Worm (Caenorhabditis elegans) whole organism, L4/young adult: Measurements from ENCODE around the gene B0361.4.

Source experiments
- W03F9.2 ChIP-seq: fragments of 150-350 bp; optimal IDR thresholded peaks from 2 replicates; lab custom pipeline; 2014; ENCODE audit warnings: missing biosample characterization, missing genetic modification characterization
- dao-5 ChIP-seq: sonication (generic microtip); optimal IDR thresholded peaks from 2 replicates; lab custom pipeline; 2016; ENCODE audit warnings: missing genotype, missing genetic modification characterization, moderate library complexity, missing compliant biosample characterization
- him-1 ChIP-seq: sonication (generic microtip); optimal IDR thresholded peaks from 2 replicates; lab custom pipeline; 2016; ENCODE audit warnings: missing genotype, missing genetic modification reagents, missing genetic modification characterization, missing compliant biosample characterization

B0361.4 gene

DNA sequence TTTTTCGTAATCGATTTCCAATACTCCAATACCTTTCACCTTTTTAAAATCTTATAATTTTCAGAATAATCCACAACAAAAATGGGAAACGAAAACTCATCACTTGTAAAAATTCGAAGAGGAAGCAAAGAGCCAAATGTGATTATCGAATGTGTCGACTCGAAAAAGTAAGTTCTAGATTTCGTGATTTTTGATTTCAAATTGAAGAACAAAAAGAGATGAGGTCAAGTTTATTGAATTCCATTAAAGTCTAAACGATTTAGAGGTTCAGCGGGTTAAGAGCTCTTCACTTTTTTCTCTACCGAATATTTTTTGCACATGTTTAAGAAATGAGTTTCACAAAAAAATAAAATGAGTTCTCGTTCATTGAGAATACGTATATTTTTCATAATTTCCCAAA, at the start of gene B0361.4:
Gene B0361.4 (plus strand): TSS at position 61 of the 400 bp plus-strand sequence.
- TF ChIP-seq dao-5 (tag; lab: Kevin White, UChicago) = no peak
- TF ChIP-seq W03F9.2 (tag; lab: Kevin White, UChicago) = no peak
- no peak for TF ChIP-seq him-1

DNA sequence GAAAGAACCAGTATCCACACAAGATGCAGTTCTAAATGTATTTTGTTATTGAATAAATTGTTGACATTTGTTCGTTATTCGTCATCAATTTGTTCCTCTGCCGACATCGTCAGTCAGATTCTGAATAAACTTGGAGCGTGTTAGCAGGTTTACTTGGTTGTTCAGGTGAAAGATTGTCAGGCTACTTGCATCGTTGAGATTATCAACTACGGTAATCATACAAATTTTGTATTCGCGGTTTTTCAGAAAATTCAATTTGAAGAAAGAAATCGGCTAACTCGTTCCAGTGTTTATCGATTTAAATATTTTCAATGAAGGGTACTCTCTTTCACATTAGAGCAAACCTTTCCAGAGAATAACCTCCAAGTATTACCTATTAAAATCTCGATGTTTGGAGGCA, 49.1 kb upstream of the B0361.4 start, which contains the start of gene R151.2:
Gene R151.2 (plus strand): TSS at position 247 of the 400 bp plus-strand sequence.
- TF ChIP-seq W03F9.2 (tag; lab: Kevin White, UChicago) (no peak), him-1 (no peak), dao-5 (tag; lab: Kevin White, UChicago) (no peak)

DNA sequence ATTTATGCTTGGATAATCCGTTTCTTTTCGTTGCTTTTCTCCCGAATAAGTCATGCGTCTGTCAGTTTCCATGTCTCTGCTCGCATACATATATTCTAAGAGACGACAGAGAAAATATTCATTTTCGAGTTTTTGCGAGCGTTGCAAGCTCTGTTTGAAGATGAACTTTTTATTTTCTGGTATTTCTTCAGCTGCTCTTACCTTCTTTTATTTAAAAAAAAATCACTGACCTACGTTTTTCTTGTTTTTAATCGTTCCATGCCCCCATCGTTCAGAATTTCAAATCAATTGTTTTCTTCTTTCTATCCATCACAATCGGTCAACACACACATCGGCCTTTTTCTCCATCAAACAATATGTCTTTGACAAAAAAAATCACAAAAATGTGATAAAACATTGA, 48.3 kb upstream of the B0361.4 start:
- no peak for TF ChIP-seq W03F9.2 (tag; lab: Kevin White, UChicago)
- no peak for TF ChIP-seq dao-5 (tag; lab: Kevin White, UChicago)
- no peak for TF ChIP-seq him-1

DNA sequence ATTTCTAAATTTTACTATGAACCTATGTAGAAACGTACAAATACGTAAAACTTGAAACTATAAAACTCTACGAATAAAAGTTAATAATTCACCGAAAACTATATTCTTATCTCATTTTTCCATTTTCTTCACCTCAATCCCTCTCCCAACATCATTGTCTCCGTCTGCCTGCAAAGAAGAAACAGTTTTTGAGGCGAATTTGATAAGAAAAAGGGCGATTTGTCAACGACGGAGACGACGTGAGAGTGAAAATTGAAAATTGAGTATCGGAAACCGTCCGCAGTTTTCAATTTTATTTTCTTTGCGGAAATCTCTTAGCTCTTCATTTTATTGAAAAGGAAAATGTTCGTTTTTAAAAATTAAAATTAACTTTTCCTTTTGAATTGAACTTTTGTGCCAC, 46.8 kb upstream of the B0361.4 start:
- TF ChIP-seq him-1 (no peak), dao-5 (tag; lab: Kevin White, UChicago) (no peak), W03F9.2 (tag; lab: Kevin White, UChicago) (no peak)

DNA sequence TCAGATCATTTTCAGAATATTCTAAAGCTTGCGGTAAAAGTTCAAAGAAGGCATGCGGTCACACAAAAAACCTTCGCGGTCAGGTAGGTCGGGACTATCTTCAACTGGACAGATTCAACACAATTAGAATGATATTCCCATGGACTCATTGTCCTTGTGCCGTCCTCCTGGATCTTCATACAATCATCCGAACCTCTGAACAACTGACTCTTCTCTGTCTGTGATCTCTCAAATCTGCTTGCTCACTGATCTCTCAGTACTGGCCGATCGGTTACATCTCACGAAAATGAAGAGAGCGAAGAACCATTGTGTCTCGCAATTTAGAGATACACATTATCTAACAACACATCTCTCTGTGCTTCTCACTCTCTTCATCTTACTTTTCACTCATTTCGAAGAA, 43.3 kb upstream of the B0361.4 start:
- TF ChIP-seq dao-5 (tag; lab: Kevin White, UChicago) (no peak), W03F9.2 (tag; lab: Kevin White, UChicago) (no peak), him-1 (no peak)

DNA sequence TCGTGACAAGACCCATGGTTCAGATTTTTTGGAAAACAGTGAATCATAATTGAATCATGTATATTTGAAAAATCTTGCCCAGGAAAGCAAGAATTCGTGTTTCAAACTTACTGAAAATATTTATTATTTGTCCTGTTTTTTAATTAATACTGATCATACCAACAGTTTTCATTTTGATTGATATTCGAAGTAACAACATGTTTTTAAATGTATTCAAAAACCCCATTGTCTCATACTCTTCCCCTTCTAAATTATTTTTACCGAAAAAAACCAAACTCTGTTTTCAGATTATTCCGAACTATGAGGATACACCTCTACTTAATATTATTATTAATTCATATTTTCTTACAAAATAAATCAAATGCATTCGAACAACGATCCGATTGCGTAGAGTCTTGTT, 42.6 kb upstream of the B0361.4 start, which contains the start of gene R151.1:
Gene R151.1 (plus strand): TSS at position 301 of the 400 bp plus-strand sequence.
- no peak for TF ChIP-seq dao-5 (tag; lab: Kevin White, UChicago)
- no peak for TF ChIP-seq him-1
- no peak for TF ChIP-seq W03F9.2 (tag; lab: Kevin White, UChicago)

DNA sequence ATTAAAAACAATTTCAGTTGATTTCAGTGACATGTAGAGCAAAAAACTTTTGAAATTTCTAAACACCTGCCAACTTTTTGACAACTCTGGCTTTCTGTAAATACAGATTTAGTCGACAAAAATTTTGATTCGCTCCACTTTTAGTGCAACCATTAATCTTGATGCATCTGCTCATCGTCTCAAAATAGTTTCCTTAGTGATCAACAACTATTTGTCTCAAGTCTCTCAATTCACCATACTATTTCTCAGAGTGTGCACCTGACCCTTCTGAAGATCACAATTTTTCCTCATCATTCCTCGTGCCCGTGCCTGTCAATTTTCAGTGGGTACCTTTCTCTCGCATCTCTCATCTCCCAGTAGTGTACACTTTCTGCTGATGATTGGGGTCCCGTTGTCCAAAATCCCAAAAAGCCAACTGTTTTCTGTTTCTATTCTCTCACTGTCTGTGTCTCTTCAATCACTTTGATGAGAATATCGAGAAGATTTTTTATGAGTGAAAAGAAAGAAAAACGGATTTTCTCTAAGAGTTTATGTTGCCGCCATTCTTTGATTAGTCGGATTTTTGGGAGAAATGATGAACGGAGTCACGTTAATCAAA, 41.8 kb upstream of the B0361.4 start:
- TF ChIP-seq W03F9.2 (tag; lab: Kevin White, UChicago) (no peak), him-1 (no peak), dao-5 (tag; lab: Kevin White, UChicago) (no peak)

DNA sequence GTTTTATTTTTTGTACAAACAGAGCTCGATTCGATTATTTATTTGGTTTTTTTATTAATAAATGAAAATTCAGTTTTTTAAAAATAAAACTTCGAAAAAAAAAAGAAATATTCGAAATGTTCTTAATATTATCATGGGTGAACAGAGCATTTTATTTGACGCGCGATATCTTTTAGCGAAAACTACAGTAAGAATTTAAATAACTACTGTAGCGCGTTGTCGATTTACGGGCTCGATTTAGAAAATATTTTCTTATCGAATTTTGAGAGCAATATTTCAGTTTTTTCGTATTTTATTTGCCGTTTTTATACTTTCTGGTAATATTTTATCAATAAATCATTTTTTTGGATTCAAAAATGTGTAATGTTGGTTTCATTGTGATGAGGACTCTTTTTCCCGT, 37.7 kb upstream of the B0361.4 start:
- TF ChIP-seq W03F9.2 (tag; lab: Kevin White, UChicago) = no peak
- no peak for TF ChIP-seq dao-5 (tag; lab: Kevin White, UChicago)
- TF ChIP-seq him-1 = no peak

DNA sequence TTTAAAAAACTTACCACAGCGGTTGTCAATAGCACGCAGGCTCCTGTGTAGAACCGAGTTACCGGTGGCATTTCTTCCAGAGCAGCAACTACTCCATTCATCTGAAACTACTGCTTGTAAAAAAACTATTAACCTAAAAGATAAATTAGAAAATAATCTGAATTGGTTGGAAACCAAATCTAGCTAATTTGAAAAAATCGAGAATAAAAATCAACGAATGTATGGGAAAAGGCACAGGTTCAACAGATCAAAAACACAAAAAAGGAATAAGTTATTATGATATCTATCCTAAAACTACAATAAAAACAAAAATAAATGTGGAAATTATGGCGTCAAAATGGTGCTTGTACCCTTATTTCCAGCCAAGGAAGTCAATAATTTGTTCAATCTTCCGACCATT, 35.8 kb upstream of the B0361.4 start, which contains the start of gene der-2:
Gene der-2 (minus strand): TSS at position 101 of the 400 bp plus-strand sequence.
- no peak for TF ChIP-seq dao-5 (tag; lab: Kevin White, UChicago)
- TF ChIP-seq W03F9.2 (tag; lab: Kevin White, UChicago) = no peak
- no peak for TF ChIP-seq him-1

DNA sequence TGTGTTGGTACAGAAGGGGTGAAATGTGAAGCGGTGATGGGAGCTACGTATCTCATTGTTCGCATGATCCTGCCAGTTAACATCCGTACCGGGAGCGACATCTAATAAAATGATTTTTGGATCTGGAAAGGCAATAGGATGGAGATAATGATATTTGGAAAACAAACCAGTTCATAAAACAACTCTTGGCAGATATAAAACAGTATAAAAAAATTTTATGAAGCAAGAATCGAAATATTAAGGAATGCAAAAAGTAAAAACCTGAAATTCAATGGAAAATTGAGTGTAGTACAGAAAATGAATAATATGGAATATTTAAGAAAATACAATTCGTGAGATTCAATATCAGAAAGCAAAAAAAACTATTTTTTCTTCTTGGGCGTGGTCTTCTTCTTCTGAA, 32.2 kb upstream of the B0361.4 start, which contains the start of gene hsp-75:
Gene hsp-75 (minus strand): TSS at position 101 of the 400 bp plus-strand sequence.
- no peak for TF ChIP-seq him-1
- TF ChIP-seq W03F9.2 (tag; lab: Kevin White, UChicago) = no peak
- TF ChIP-seq dao-5 (tag; lab: Kevin White, UChicago) = no peak

DNA sequence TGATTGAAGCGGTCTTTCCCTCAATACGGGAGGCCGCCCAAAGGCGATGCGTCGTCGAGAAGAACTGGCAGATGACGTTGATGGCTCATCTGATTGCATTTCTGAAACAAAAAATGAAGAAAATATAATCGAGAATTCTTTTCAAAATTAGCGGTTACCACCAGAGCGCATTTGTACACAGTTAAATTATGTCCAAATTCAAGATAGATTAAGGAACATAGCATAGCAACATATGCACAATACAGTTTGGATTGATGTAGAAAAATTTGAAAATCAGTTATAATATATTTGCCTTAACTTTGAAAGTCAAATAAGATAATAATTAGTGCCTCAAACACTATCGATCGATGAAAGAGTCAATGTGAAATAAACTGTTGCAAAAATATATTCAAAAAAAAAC, 29.1 kb upstream of the B0361.4 start, which contains the start of gene R151.8:
Gene R151.8 (minus strand): TSS at position 101 of the 400 bp plus-strand sequence.
- TF ChIP-seq W03F9.2 (tag; lab: Kevin White, UChicago) = no peak
- no peak for TF ChIP-seq dao-5 (tag; lab: Kevin White, UChicago)
- TF ChIP-seq him-1 = no peak

DNA sequence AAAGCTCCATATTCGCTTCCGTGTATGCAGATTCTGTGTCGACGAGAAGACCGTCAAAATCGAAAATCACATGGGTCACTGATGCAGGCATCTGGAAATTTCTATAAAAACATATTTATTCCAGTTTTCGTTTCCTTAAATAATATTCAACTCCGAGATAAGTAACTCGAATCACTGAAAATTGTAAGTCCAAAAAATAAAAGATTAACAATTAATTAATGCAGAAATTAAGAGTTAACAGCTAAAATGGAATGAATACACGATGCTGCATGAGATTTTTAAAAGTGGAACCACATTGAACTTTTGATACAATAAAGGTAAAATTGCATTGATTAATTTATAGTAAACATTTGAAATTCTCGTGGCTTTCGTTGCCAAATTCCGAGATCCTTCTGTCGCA, 27.9 kb upstream of the B0361.4 start, which contains the start of gene R151.10:
Gene R151.10 (minus strand): TSS at position 101 of the 400 bp plus-strand sequence.
- TF ChIP-seq W03F9.2 (tag; lab: Kevin White, UChicago) = no peak
- no peak for TF ChIP-seq him-1
- no peak for TF ChIP-seq dao-5 (tag; lab: Kevin White, UChicago)

DNA sequence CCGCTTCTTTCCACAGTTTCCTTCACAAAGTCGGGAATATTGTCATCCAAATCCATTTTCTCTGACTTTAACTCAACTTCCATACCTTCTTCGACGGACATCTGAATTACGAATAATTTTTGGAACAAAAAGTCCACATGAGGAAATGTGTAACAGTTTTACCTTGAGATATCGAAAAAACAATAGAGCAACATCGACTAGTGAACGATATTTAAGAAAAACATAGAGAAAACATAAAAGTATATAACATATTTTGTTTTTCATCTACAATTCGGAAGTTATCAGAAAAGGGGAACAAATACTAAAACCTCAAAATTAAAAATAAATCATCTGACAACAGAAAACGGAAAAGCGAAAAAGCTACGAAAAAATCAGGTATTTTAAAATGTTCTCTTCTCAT, 26.0 kb upstream of the B0361.4 start, which contains the start of gene adr-2:
Gene adr-2 (minus strand): TSS at position 101 of the 400 bp plus-strand sequence.
- TF ChIP-seq him-1 = no peak
- no peak for TF ChIP-seq dao-5 (tag; lab: Kevin White, UChicago)
- no peak for TF ChIP-seq W03F9.2 (tag; lab: Kevin White, UChicago)

DNA sequence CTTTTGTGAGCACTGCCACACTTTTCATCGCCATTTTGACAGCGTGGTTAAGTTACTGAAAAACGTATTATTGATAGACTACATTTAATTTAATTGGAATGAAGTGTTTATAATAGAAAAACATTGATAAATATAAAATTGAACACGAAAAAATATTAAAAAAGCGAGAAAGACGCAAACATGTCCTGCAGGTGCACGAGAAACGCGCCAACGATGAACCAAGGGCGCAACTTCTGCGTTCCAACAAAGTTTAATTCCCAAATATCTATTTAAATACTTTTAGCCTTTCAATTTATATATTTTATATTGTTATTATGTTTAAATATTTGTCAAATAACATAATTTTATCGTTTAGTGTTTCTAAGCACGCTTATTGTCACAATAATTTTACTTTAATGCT, 24.6 kb upstream of the B0361.4 start, which contains the start of gene ndus-8:
Gene ndus-8 (minus strand): TSS at position 55 of the 400 bp plus-strand sequence.
- TF ChIP-seq him-1 (no peak), W03F9.2 (tag; lab: Kevin White, UChicago) (peak; percentile 88)
